Fruit fly (Drosophila melanogaster): ENCODE results near the gene sdt.

dm6 chrX:8233915-8234565 is 55.7 kb downstream of the sdt start:
- no peak for TF ChIP-seq insv (optimal IDR thresholded peaks at IDR 0.05)
- TF ChIP-seq ttk (optimal IDR thresholded peaks at IDR 0.05) = no peak
- TF ChIP-seq psq (optimal IDR thresholded peaks at IDR 0.05) = no peak
